Fruit fly (Drosophila melanogaster) whole organism, wandering third instar larva: ENCODE results near the gene CG11756.

Experiments used
- Abd-B ChIP-seq: fragments of >200 bp; optimal IDR thresholded peaks from 2 replicates; lab custom pipeline; 2017; ENCODE audit warnings: missing biosample characterization, missing genetic modification characterization
- CG9705 ChIP-seq: fragments of 200-800 bp; sonication (Bioruptor generic); optimal IDR thresholded peaks from 2 replicates; lab custom pipeline; 2018; ENCODE audit warnings: missing biosample characterization, mild to moderate bottlenecking, missing genetic modification characterization
- CrebA ChIP-seq: fragments of 200-800 bp; sonication (Bioruptor generic); optimal IDR thresholded peaks from 2 replicates; lab custom pipeline; 2016; ENCODE audit warnings: missing biosample characterization, mild to moderate bottlenecking, missing genetic modification characterization, borderline replicate concordance
- Dfd ChIP-seq: fragments of >200 bp; optimal IDR thresholded peaks from 2 replicates; lab custom pipeline; 2017; ENCODE audit warnings: missing biosample characterization, missing genetic modification characterization
- Dif ChIP-seq: fragments of 200-275, 200-300 bp; sonication (Bioruptor generic); optimal IDR thresholded peaks from 2 replicates; lab custom pipeline; 2018; ENCODE audit warnings: missing biosample characterization, missing genetic modification characterization; ENCODE audit not compliant: partially characterized antibody
- HLH106 ChIP-seq: fragments of 200-800 bp; optimal IDR thresholded peaks from 3 replicates; lab custom pipeline; 2019; ENCODE audit warnings: missing biosample characterization, mild to moderate bottlenecking, missing genetic modification characterization, moderate library complexity
- Hnf4 ChIP-seq: fragments of 200-800 bp; sonication (Bioruptor generic); optimal IDR thresholded peaks from 2 replicates; lab custom pipeline; 2016; ENCODE audit warnings: missing biosample characterization, mild to moderate bottlenecking, missing genetic modification characterization
- Hr78 ChIP-seq: fragments of >200 bp; optimal IDR thresholded peaks from 2 replicates; lab custom pipeline; 2017; ENCODE audit warnings: missing biosample characterization, missing genetic modification characterization
- Hr83 ChIP-seq: fragments of 200-300 bp; sonication (Bioruptor generic); optimal IDR thresholded peaks from 2 replicates; lab custom pipeline; 2016; ENCODE audit warnings: missing biosample characterization, mild to moderate bottlenecking, missing genetic modification characterization, moderate library complexity; ENCODE audit not compliant: poor library complexity, severe bottlenecking
- Mio ChIP-seq: sonication (Bioruptor generic); optimal IDR thresholded peaks from 2 replicates; lab custom pipeline; 2016; ENCODE audit warnings: missing biosample characterization, missing genetic modification characterization
- Rel ChIP-seq, 2 experiments: fragments of 200-800 bp; sonication (Bioruptor generic) in 1 of 2; optimal IDR thresholded peaks; 2 replicates in 1 of 2; 3 replicates in 1 of 2; lab custom pipeline; 2016 to 2019; ENCODE audit warnings: mild to moderate bottlenecking in 2 of 2, missing biosample characterization in 2 of 2, missing genetic modification characterization in 2 of 2, moderate library complexity in 1 of 2
- Sp1 ChIP-seq: fragments of 200-800 bp; sonication (Bioruptor generic); optimal IDR thresholded peaks from 3 replicates; lab custom pipeline; 2019; ENCODE audit warnings: missing biosample characterization, mild to moderate bottlenecking, missing genetic modification characterization, moderate library complexity
- br ChIP-seq: fragments of 200-800 bp; sonication (Bioruptor generic); optimal IDR thresholded peaks from 2 replicates; lab custom pipeline; 2016; ENCODE audit warnings: missing biosample characterization, missing genetic modification characterization
- brk ChIP-seq: fragments of 200-800 bp; sonication (Bioruptor generic); optimal IDR thresholded peaks from 2 replicates; lab custom pipeline; 2016; ENCODE audit warnings: missing biosample characterization, mild to moderate bottlenecking, missing genetic modification characterization
- dl ChIP-seq, 2 experiments: fragments of 175-275, 200-275 bp in 1 of 2; fragments of 200-275 bp in 1 of 2; sonication (Bioruptor generic); optimal IDR thresholded peaks; lab custom pipeline; 2018; ENCODE audit warnings: mild to moderate bottlenecking in 2 of 2, missing biosample characterization in 2 of 2, missing genetic modification characterization in 2 of 2, moderate library complexity in 2 of 2; ENCODE audit not compliant: partially characterized antibody in 2 of 2, insufficient read depth in 1 of 2
- dsf ChIP-seq: sonication (Bioruptor generic); optimal IDR thresholded peaks from 2 replicates; lab custom pipeline; 2016; ENCODE audit warnings: missing biosample characterization, missing genetic modification characterization, borderline replicate concordance
- ey ChIP-seq: fragments of 200-800 bp; sonication (Bioruptor generic); optimal IDR thresholded peaks from 2 replicates; lab custom pipeline; 2016; ENCODE audit warnings: missing biosample characterization, missing genetic modification characterization
- foxo ChIP-seq, 2 experiments: fragments of 200-800 bp; sonication (Bioruptor generic); optimal IDR thresholded peaks; 2 replicates in 1 of 2; 3 replicates in 1 of 2; lab custom pipeline; 2016 to 2017; ENCODE audit warnings: missing biosample characterization in 2 of 2, missing genetic modification characterization in 2 of 2
- fru ChIP-seq: fragments of 200-800 bp; sonication (Bioruptor generic); optimal IDR thresholded peaks from 3 replicates; lab custom pipeline; 2016; ENCODE audit warnings: missing biosample characterization, mild to moderate bottlenecking, missing genetic modification characterization
- h ChIP-seq: fragments of 200-800 bp; sonication (Bioruptor generic); optimal IDR thresholded peaks from 3 replicates; lab custom pipeline; 2016; ENCODE audit warnings: missing biosample characterization, mild to moderate bottlenecking, missing genetic modification characterization
- jim ChIP-seq: fragments of 175-275, 200-325 bp; sonication (Bioruptor generic); optimal IDR thresholded peaks from 2 replicates; lab custom pipeline; 2016; ENCODE audit warnings: missing biosample characterization, mild to moderate bottlenecking, missing genetic modification characterization
- lola ChIP-seq: fragments of >200 bp; optimal IDR thresholded peaks from 2 replicates; lab custom pipeline; 2017; ENCODE audit warnings: missing biosample characterization, missing genetic modification characterization
- pan ChIP-seq: fragments of >200 bp; optimal IDR thresholded peaks from 2 replicates; lab custom pipeline; 2017
- psq ChIP-seq: fragments of 200-800 bp; sonication (Bioruptor generic); optimal IDR thresholded peaks from 3 replicates; lab custom pipeline; 2017; ENCODE audit warnings: missing biosample characterization, mild to moderate bottlenecking, missing genetic modification characterization, moderate library complexity
- rgr ChIP-seq: fragments of 200-800 bp; sonication (Bioruptor generic); optimal IDR thresholded peaks from 3 replicates; lab custom pipeline; 2016; ENCODE audit warnings: missing biosample characterization, mild to moderate bottlenecking, missing genetic modification characterization
- sage ChIP-seq: fragments of 200-800 bp; sonication (Bioruptor generic); optimal IDR thresholded peaks from 2 replicates; lab custom pipeline; 2016; ENCODE audit warnings: missing biosample characterization, mild to moderate bottlenecking, missing genetic modification characterization
- sv ChIP-seq: fragments of 200-800 bp; sonication (Bioruptor generic); optimal IDR thresholded peaks from 3 replicates; lab custom pipeline; 2016; ENCODE audit warnings: missing biosample characterization, missing genetic modification characterization
- tai ChIP-seq: sonication (Bioruptor generic); optimal IDR thresholded peaks from 2 replicates; lab custom pipeline; 2016; ENCODE audit warnings: missing biosample characterization, missing genetic modification characterization
- usp ChIP-seq: fragments of >200 bp; optimal IDR thresholded peaks from 2 replicates; lab custom pipeline; 2017; ENCODE audit warnings: missing biosample characterization, missing genetic modification characterization
- woc ChIP-seq: sonication (Bioruptor generic); optimal IDR thresholded peaks from 2 replicates; lab custom pipeline; 2016; ENCODE audit warnings: missing biosample characterization, mild to moderate bottlenecking, missing genetic modification characterization

CG11756 gene

DNA sequence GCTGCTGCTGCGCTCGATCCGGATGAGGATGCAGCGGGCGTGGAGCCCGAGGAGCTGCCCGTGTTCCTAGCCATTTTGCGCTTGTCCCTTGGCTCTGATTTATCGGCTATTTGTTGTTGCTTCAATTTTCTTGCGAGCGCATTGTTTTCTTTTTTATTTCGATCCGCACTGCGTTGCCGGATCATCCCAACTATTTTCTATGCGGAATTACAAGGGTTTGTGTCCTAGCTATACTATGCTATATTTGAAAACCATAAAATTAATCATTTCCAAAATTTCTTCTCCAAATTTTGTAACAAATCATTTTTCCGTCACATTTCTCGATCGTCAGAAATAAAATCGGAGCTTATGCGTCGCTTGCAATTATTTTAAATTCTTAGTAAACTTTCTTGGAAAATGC lies at the start of gene CG11756, which contains the start of gene GCS1:
CG11756 (plus strand) TSS at position 312 of the 400 bp plus-strand sequence.
GCS1 (minus strand) TSS at position 193 of the 400 bp plus-strand sequence.
- peak; percentile 2 for TF ChIP-seq psq (GFP tag; lab: Kevin White, UChicago)
- no peak for TF ChIP-seq usp
- TF ChIP-seq, all 38 proteins: peak for 1

dm6 chrX:11302683-11303082 lies 45.2 kb upstream of the CG11756 start, which contains the start of gene CG44422:
CG44422 (minus strand) TSS chrX:11302783.
- TF ChIP-seq sage (no peak), Sp1 (GFP tag; lab: Kevin White, UChicago) (no peak), Hnf4 (GFP tag; lab: Kevin White, UChicago) (no peak), CrebA (GFP tag; lab: Kevin White, UChicago) (no peak), Abd-B (GFP tag; lab: Kevin White, UChicago) (no peak), lola (GFP tag; lab: Kevin White, UChicago) (no peak), dsf (GFP tag; lab: Kevin White, UChicago) (no peak), woc (no peak), Hr78 (no peak), br (GFP tag; lab: Kevin White, UChicago) (no peak), ey (GFP tag; lab: Kevin White, UChicago) (no peak), Dfd (GFP tag; lab: Kevin White, UChicago) (no peak), foxo (GFP tag; optimal IDR thresholded peaks at IDR 0.05; lab: Kevin White, UChicago) (no peak), HLH106 (no peak), CG9705 (no peak), psq (GFP tag; lab: Kevin White, UChicago) (no peak), dl (GFP tag; optimal IDR thresholded peaks at IDR 0.05; lab: Kevin White, UChicago; ENCODE audit: insufficient read depth in 1 of 2, partially characterized antibody in 2 of 2) (no peak), brk (GFP tag; lab: Kevin White, UChicago) (no peak), Mio (GFP tag; lab: Kevin White, UChicago) (no peak)

DNA sequence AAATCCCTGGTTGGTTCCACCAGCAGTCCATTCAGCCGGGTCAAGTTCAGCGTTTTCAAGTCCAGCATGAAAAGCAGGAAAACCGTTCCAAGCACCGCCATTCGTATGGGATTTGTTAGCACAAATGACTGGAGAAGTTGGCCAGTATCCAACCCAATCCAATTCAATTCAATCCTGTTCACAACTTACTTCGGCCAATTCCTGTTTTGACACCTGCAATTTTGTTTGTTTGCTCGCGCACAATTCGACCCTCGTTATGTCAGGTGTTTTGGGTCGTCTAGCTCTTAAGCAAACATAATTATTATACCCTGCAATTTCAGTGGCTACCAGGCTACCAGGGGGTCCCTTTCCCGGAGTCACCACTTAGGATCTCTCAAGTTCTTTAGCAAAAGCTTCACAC lies 36.8 kb upstream of the CG11756 start, which contains the start of gene Ir10a:
Ir10a (minus strand) TSS at position 101 of the 400 bp plus-strand sequence.
- TF ChIP-seq sv (GFP tag; lab: Kevin White, UChicago) (no peak), sage (no peak), CG9705 (no peak), Hr83 (GFP tag; lab: Kevin White, UChicago) (no peak), Rel (GFP tag; optimal IDR thresholded peaks at IDR 0.05; lab: Kevin White, UChicago) (no peak), Rel (tag; optimal IDR thresholded peaks at IDR 0.05; lab: Kevin White, UChicago) (no peak), h (GFP tag; lab: Kevin White, UChicago) (no peak), fru (no peak), jim (GFP tag; lab: Kevin White, UChicago) (no peak), Dfd (GFP tag; lab: Kevin White, UChicago) (no peak), lola (GFP tag; lab: Kevin White, UChicago) (no peak), rgr (no peak), pan (lab: Kevin White, UChicago) (no peak), woc (no peak)

DNA sequence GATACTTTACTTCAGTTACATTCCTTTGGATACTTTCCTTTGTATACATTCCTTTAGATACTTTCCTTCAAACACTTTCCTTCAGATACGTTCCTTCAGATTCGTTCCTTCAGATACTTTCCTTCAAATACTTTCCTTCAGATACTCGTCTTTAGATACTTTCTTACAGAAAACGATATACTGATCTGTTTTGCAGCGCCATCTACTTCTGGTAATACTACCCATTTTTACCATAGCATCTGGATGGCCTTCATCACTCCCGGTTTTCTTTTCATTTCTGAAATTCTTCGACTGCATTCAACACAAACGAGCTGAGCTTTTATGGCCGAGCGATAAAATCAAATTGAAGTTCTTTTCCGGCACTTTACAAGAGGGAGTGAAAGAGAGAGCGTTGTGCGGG lies 28.0 kb upstream of the CG11756 start:
- no peak for TF ChIP-seq tai (GFP tag; lab: Kevin White, UChicago)
- TF ChIP-seq lola (GFP tag; lab: Kevin White, UChicago): no peak
- TF ChIP-seq usp: no peak
- TF ChIP-seq jim (GFP tag; lab: Kevin White, UChicago): no peak
- TF ChIP-seq ey (GFP tag; lab: Kevin White, UChicago): no peak
- no peak for TF ChIP-seq pan (lab: Kevin White, UChicago)
- no peak for TF ChIP-seq sv (GFP tag; lab: Kevin White, UChicago)
- TF ChIP-seq Rel (GFP tag; optimal IDR thresholded peaks at IDR 0.05; lab: Kevin White, UChicago): no peak
- no peak for TF ChIP-seq Rel (tag; optimal IDR thresholded peaks at IDR 0.05; lab: Kevin White, UChicago)
- no peak for TF ChIP-seq rgr
- no peak for TF ChIP-seq Hr83 (GFP tag; lab: Kevin White, UChicago)
- TF ChIP-seq dl (GFP tag; optimal IDR thresholded peaks at IDR 0.05; lab: Kevin White, UChicago; ENCODE audit: insufficient read depth in 1 of 2, partially characterized antibody in 2 of 2): no peak
- TF ChIP-seq Dif (GFP tag; lab: Kevin White, UChicago): no peak
- no peak for TF ChIP-seq Abd-B (GFP tag; lab: Kevin White, UChicago)

- TF ChIP-seq woc: no peak
Measured at dm6 chrX:11322257-11322656, 25.7 kb upstream of the CG11756 start, which contains the start of gene sisA. sisA (minus strand) TSS chrX:11322357.
